Worm (Caenorhabditis elegans) whole organism, mixed stage, embryonic: ENCODE results near the gene exc-12.

Experiments used
- blmp-1 ChIP-seq: fragments of 150-350 bp; optimal IDR thresholded peaks from 2 replicates; lab custom pipeline; 2014; ENCODE audit warnings: missing biosample characterization, missing genetic modification characterization
- elt-3 ChIP-seq: fragments of 150-350 bp; optimal IDR thresholded peaks from 2 replicates; lab custom pipeline; 2014; ENCODE audit warnings: missing biosample characterization, missing genetic modification characterization
- hlh-1 ChIP-seq: fragments of 150-350 bp; optimal IDR thresholded peaks from 2 replicates; lab custom pipeline; 2014; ENCODE audit warnings: missing biosample characterization, missing genetic modification reagents, missing genetic modification characterization
- lin-13 ChIP-seq: fragments of 150-350 bp; optimal IDR thresholded peaks from 2 replicates; lab custom pipeline; 2014; ENCODE audit warnings: missing biosample characterization, missing genetic modification characterization
- lin-32 ChIP-seq: fragments of 200-800 bp; sonication (Bioruptor generic); optimal IDR thresholded peaks from 2 replicates; lab custom pipeline; 2018; ENCODE audit warnings: mild to moderate bottlenecking, missing genetic modification characterization, missing compliant biosample characterization
- lsy-2 ChIP-seq: fragments of 150-350 bp; optimal IDR thresholded peaks from 2 replicates; lab custom pipeline; 2014; ENCODE audit warnings: missing biosample characterization, missing genetic modification characterization
- mep-1 ChIP-seq: fragments of 150-350 bp; optimal IDR thresholded peaks from 2 replicates; lab custom pipeline; 2017; ENCODE audit warnings: missing biosample characterization, missing genetic modification reagents, missing genetic modification characterization, inconsistent platforms
- nhr-76 ChIP-seq: sonication (generic microtip); optimal IDR thresholded peaks from 2 replicates; lab custom pipeline; 2017; ENCODE audit warnings: missing biosample characterization, missing genetic modification characterization
- pha-4 ChIP-seq: fragments of 150-350 bp; optimal IDR thresholded peaks from 2 replicates; lab custom pipeline; 2018; ENCODE audit warnings: missing biosample characterization, missing genetic modification reagents, missing genetic modification characterization
- snpc-4 ChIP-seq: fragments of 150-350 bp; optimal IDR thresholded peaks from 2 replicates; lab custom pipeline; 2014; ENCODE audit warnings: missing biosample characterization, missing genetic modification characterization
- sptf-1 ChIP-seq: sonication (generic microtip); optimal IDR thresholded peaks from 2 replicates; lab custom pipeline; 2017; ENCODE audit warnings: mild to moderate bottlenecking, missing genetic modification characterization, moderate library complexity, missing compliant biosample characterization
- ztf-11 ChIP-seq: fragments of 150-350 bp; optimal IDR thresholded peaks from 2 replicates; lab custom pipeline; 2014; ENCODE audit warnings: missing biosample characterization, missing genetic modification characterization

DNA sequence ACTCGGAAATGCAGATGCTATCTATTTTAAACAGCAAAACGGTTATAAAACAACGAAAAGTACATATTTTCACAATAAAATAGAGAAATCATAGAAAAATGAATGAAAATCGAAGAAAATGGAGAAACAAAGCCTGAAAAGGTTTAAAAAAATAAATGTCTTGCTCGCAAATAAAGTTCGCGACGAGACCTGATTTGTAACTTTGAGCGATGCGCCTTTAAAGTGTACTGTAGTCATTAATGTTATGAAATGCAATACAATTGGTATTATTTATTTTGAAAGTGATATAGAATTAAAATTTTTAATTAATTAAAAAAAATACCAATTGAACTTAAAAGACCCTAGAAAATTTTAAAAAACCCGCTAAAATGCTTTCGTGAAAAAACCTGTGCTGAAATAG is 9.0 kb downstream of the exc-12 start:
- no peak for TF ChIP-seq lsy-2 (tag; lab: Kevin White, UChicago)
- TF ChIP-seq sptf-1 (tag; lab: Kevin White, UChicago) = no peak
- TF ChIP-seq elt-3 (tag; lab: Kevin White, UChicago) = no peak
- no peak for TF ChIP-seq snpc-4 (tag; lab: Kevin White, UChicago)
- no peak for TF ChIP-seq ztf-11 (tag; lab: Kevin White, UChicago)
- no peak for TF ChIP-seq pha-4 (tag; lab: Kevin White, UChicago)
- TF ChIP-seq mep-1 (tag; lab: Kevin White, UChicago) = no peak
- TF ChIP-seq nhr-76 = no peak
- TF ChIP-seq blmp-1 (tag; lab: Kevin White, UChicago) = no peak
- TF ChIP-seq lin-13 (tag; lab: Kevin White, UChicago) = no peak
- no peak for TF ChIP-seq lin-32 (GFP tag; lab: Kevin White, UChicago)
- no peak for TF ChIP-seq hlh-1 (tag; lab: Kevin White, UChicago)
